Worm (Caenorhabditis elegans): Measurements from ENCODE around the gene ZK662.5.
A peak's percentile ranks its signal among the peaks of the same experiment; 100 is the strongest.

ZK662.5 gene

ce11 chrX:15741852-15742251 lies 20.4 kb downstream of the ZK662.5 start:
- TF ChIP-seq nhr-10 (tag; optimal IDR thresholded peaks at IDR 0.05) (no peak), snpc-1.2 (GFP tag; IDR thresholded peaks at IDR 0.05) (peak; percentile 89), unc-39 (tag; optimal IDR thresholded peaks at IDR 0.05) (no peak), F10B5.3 (tag; optimal IDR thresholded peaks at IDR 0.05) (peak; percentile 12), daf-19 (GFP tag; conservative IDR thresholded peaks at IDR 0.05) (no peak), ctbp-1 (GFP tag; IDR thresholded peaks at IDR 0.05) (peak; percentile 75), snpc-4 (tag; optimal IDR thresholded peaks at IDR 0.05) (no peak), F49E8.2 (tag; optimal IDR thresholded peaks at IDR 0.05; ENCODE audit: borderline replicate concordance) (peak; percentile 54), nhr-48 (tag; optimal IDR thresholded peaks at IDR 0.05) (peak; percentile 41), hif-1 (tag; optimal IDR thresholded peaks at IDR 0.05) (peak in 1 of 2 experiments; percentile 65), gei-8 (GFP tag; optimal IDR thresholded peaks at IDR 0.05) (no peak), nhr-237 (tag; optimal IDR thresholded peaks at IDR 0.05) (no peak), F37D6.2 (tag; optimal IDR thresholded peaks at IDR 0.05) (peak; percentile 67), egl-43 (GFP tag; IDR thresholded peaks at IDR 0.05) (peak; percentile 96), fos-1 (tag; optimal IDR thresholded peaks at IDR 0.05) (no peak), duxl-1 (tag; optimal IDR thresholded peaks at IDR 0.05; ENCODE audit: poor library complexity) (peak; percentile 82), lin-39 (tag; optimal IDR thresholded peaks at IDR 0.05) (no peak), lin-15B (tag; optimal IDR thresholded peaks at IDR 0.05) (peak; percentile 82), dmd-6 (GFP tag; IDR thresholded peaks at IDR 0.05) (peak; percentile 80), nhr-77 (tag; optimal IDR thresholded peaks at IDR 0.05) (peak; percentile 48), Y5F2A.4 (GFP tag; optimal IDR thresholded peaks at IDR 0.05) (peak; percentile 50), pqm-1 (tag; optimal IDR thresholded peaks at IDR 0.05) (no peak), lsy-2 (tag; optimal IDR thresholded peaks at IDR 0.05) (no peak), nhr-76 (tag; optimal IDR thresholded peaks at IDR 0.05) (no peak), Y75B8A.6 (GFP tag; IDR thresholded peaks at IDR 0.05) (0 out of 2 replicates have a peak, but pooled peaks have one; percentile 67), lim-7 (GFP tag; IDR thresholded peaks at IDR 0.05) (peak; percentile 88), hlh-30 (tag; optimal IDR thresholded peaks at IDR 0.05; ENCODE audit: insufficient read depth) (peak; percentile 68), zip-2 (tag; optimal IDR thresholded peaks at IDR 0.05) (no peak), daf-12 (tag; optimal IDR thresholded peaks at IDR 0.05) (no peak), set-16 (GFP tag; IDR thresholded peaks at IDR 0.05) (peak; percentile 75), lin-29 (GFP tag; IDR thresholded peaks at IDR 0.05) (peak; percentile 45; the same call in 1 of the 2 replicates), daf-16 (GFP tag; optimal IDR thresholded peaks at IDR 0.05) (peak; percentile 35 to 78), daf-16 (tag; optimal IDR thresholded peaks at IDR 0.05) (peak; percentile 75), Y48G9A.11 (GFP tag; IDR thresholded peaks at IDR 0.05) (peak; percentile 67), R02D3.7 (tag; optimal IDR thresholded peaks at IDR 0.05) (no peak), D1046.2 (GFP tag; IDR thresholded peaks at IDR 0.05) (peak; percentile 79; the same call in 1 of the 2 replicates), php-3 (GFP tag; IDR thresholded peaks at IDR 0.05) (0 out of 2 replicates have a peak, but pooled peaks have one; percentile 40), zip-11 (GFP tag; IDR thresholded peaks at IDR 0.05) (no peak), zag-1 (tag; optimal IDR thresholded peaks at IDR 0.05) (no peak), dpl-1 (GFP tag; optimal IDR thresholded peaks at IDR 0.05) (peak; percentile 1), ces-1 (GFP tag; optimal IDR thresholded peaks at IDR 0.05) (no peak), nhr-25 (tag; optimal IDR thresholded peaks at IDR 0.05; ENCODE audit: borderline replicate concordance, insufficient read depth) (no peak), ztf-7 (tag; optimal IDR thresholded peaks at IDR 0.05) (peak; percentile 31), nhr-11 (tag; optimal IDR thresholded peaks at IDR 0.05) (peak; percentile 30), spr-3 (GFP tag; optimal IDR thresholded peaks at IDR 0.05) (no peak), dmd-9 (GFP tag; IDR thresholded peaks at IDR 0.05) (peak; percentile 88), mep-1 (tag; optimal IDR thresholded peaks at IDR 0.05) (peak; percentile 84), F26F4.8 (GFP tag; conservative IDR thresholded peaks at IDR 0.05) (peak; percentile 76; the same call in 1 of the 2 replicates), daf-8 (GFP tag; IDR thresholded peaks at IDR 0.05) (peak; percentile 81; the same call in 1 of the 2 replicates), pha-4 (GFP tag; IDR thresholded peaks at IDR 0.05) (peak; percentile 94), pha-4 (tag; optimal IDR thresholded peaks at IDR 0.05) (no peak), nhr-42 (GFP tag; IDR thresholded peaks at IDR 0.05) (peak; percentile 83)
